Fruit fly (Drosophila melanogaster) whole organism, embryonic: ENCODE data around the gene CG12279.

Experiments
- ATbp ChIP-seq: fragments of 200-800 bp; sonication (Bioruptor generic); optimal IDR thresholded peaks from 2 replicates; lab custom pipeline; 2017; ENCODE audit warnings: missing biosample characterization, mild to moderate bottlenecking, missing genetic modification characterization, missing genetic modification reagents
- CG10979 ChIP-seq: fragments of 200-800 bp; sonication (Bioruptor generic); optimal IDR thresholded peaks from 2 replicates; lab custom pipeline; 2018; ENCODE audit warnings: missing biosample characterization, mild to moderate bottlenecking, missing genetic modification characterization, moderate library complexity
- CG11560 ChIP-seq: fragments of 200-800 bp; sonication (Bioruptor generic); IDR thresholded peaks from 3 replicates; pipeline ENCODE4 v1.3.6; 2022; ENCODE audit warnings: missing biosample characterization, missing genetic modification characterization
- CG15479 ChIP-seq: fragments of 200-800 bp; sonication (Bioruptor generic); optimal IDR thresholded peaks from 3 replicates; lab custom pipeline; 2019; ENCODE audit warnings: missing biosample characterization, mild to moderate bottlenecking, missing genetic modification characterization, moderate library complexity
- CG1647 ChIP-seq: fragments of 200-800 bp; sonication (Bioruptor generic); optimal IDR thresholded peaks from 3 replicates; lab custom pipeline; 2016; ENCODE audit warnings: missing biosample characterization, missing genetic modification characterization
- CG16779 ChIP-seq: fragments of 200-800 bp; sonication (Bioruptor generic); IDR thresholded peaks from 2 replicates; pipeline ENCODE4 v1.3.6; 2022; ENCODE audit warnings: missing biosample characterization, missing genetic modification characterization
- CG1792 ChIP-seq: fragments of 200-800 bp; sonication (Bioruptor generic); optimal IDR thresholded peaks from 2 replicates; lab custom pipeline; 2016; ENCODE audit warnings: missing biosample characterization, missing genetic modification characterization
- CG1832 ChIP-seq: fragments of 200-800 bp; sonication (Bioruptor generic); optimal IDR thresholded peaks from 2 replicates; lab custom pipeline; 2017; ENCODE audit warnings: missing biosample characterization, mild to moderate bottlenecking, missing genetic modification characterization, inconsistent platforms
- CG30431 ChIP-seq: fragments of 200-800 bp; sonication (Bioruptor generic); optimal IDR thresholded peaks from 2 replicates; lab custom pipeline; 2017; ENCODE audit warnings: missing biosample characterization, missing genetic modification characterization
- CG31365 ChIP-seq: fragments of 200-800 bp; sonication (Bioruptor generic); optimal IDR thresholded peaks from 2 replicates; lab custom pipeline; 2018; ENCODE audit warnings: missing biosample characterization, mild to moderate bottlenecking, missing genetic modification characterization
- CG33213 ChIP-seq: fragments of 200-800 bp; sonication (Bioruptor generic); optimal IDR thresholded peaks from 3 replicates; lab custom pipeline; 2016; ENCODE audit warnings: missing biosample characterization, missing genetic modification characterization
- CG6765 ChIP-seq: fragments of 200-800 bp; sonication (Bioruptor generic); optimal IDR thresholded peaks from 3 replicates; lab custom pipeline; 2017; ENCODE audit warnings: missing biosample characterization, mild to moderate bottlenecking, missing genetic modification characterization
- CG6791 ChIP-seq: fragments of 200-800 bp; sonication (Bioruptor generic); IDR thresholded peaks from 3 replicates; pipeline ENCODE4 v1.3.6; 2022; ENCODE audit warnings: missing biosample characterization, missing genetic modification characterization; ENCODE audit not compliant: partially characterized antibody
- CG7556 ChIP-seq: fragments of 200-800 bp; sonication (Bioruptor generic); optimal IDR thresholded peaks from 2 replicates; lab custom pipeline; 2017; ENCODE audit warnings: missing biosample characterization, mild to moderate bottlenecking, missing genetic modification characterization
- CG8478 ChIP-seq: fragments of >200 bp; optimal IDR thresholded peaks from 2 replicates; lab custom pipeline; 2018
- CG9609 ChIP-seq: fragments of 200-800 bp; sonication (Bioruptor generic); optimal IDR thresholded peaks from 3 replicates; lab custom pipeline; 2016; ENCODE audit warnings: missing biosample characterization, missing genetic modification characterization
- CG9727 ChIP-seq: fragments of 200-800 bp; sonication (Bioruptor generic); optimal IDR thresholded peaks from 3 replicates; lab custom pipeline; 2017; ENCODE audit warnings: missing biosample characterization, mild to moderate bottlenecking, missing genetic modification characterization
- Deaf1 ChIP-seq: fragments of 200-800 bp; optimal IDR thresholded peaks from 3 replicates; lab custom pipeline; 2019; ENCODE audit warnings: missing biosample characterization, mild to moderate bottlenecking, missing genetic modification characterization, moderate library complexity
- Dfd ChIP-seq, 2 experiments: fragments of >200 bp; optimal IDR thresholded peaks; 2 replicates each; lab custom pipeline; 2017; ENCODE audit warnings: missing biosample characterization in 2 of 2, missing genetic modification characterization in 2 of 2
- Elba2 ChIP-seq: fragments of 200-800 bp; sonication (Bioruptor generic); optimal IDR thresholded peaks from 3 replicates; lab custom pipeline; 2016; ENCODE audit warnings: missing biosample characterization, missing genetic modification characterization
- GATAe ChIP-seq: fragments of 200-800 bp; sonication (Bioruptor generic); conservative IDR thresholded peaks from 2 replicates; pipeline ENCODE4 v1.3.6; 2022; ENCODE audit warnings: missing biosample characterization, missing genetic modification characterization
- Hr39 ChIP-seq: fragments of >200 bp; optimal IDR thresholded peaks from 2 replicates; lab custom pipeline; 2017
- Lpt ChIP-seq: fragments of >200 bp; optimal IDR thresholded peaks from 2 replicates; lab custom pipeline; 2018; ENCODE audit warnings: missing biosample characterization, missing genetic modification characterization
- MBD-R2 ChIP-seq: fragments of 200-800 bp; sonication (Bioruptor generic); IDR thresholded peaks from 2 replicates; pipeline ENCODE4 v1.3.6; 2022; ENCODE audit warnings: missing biosample characterization, missing genetic modification characterization
- NFAT ChIP-seq: fragments of 200-800 bp; sonication (Bioruptor generic); IDR thresholded peaks from 2 replicates; pipeline ENCODE4 v1.3.6; 2022; ENCODE audit warnings: missing biosample characterization, missing genetic modification characterization
- Nf-YA ChIP-seq: fragments of 200-800 bp; sonication (Bioruptor generic); IDR thresholded peaks from 2 replicates; pipeline ENCODE4 v1.3.6; 2022; ENCODE audit warnings: missing biosample characterization, missing genetic modification characterization
- PHDP ChIP-seq: fragments of 200-800 bp; sonication (Bioruptor generic); optimal IDR thresholded peaks from 3 replicates; lab custom pipeline; 2018; ENCODE audit warnings: missing biosample characterization, mild to moderate bottlenecking, missing genetic modification characterization, moderate library complexity
- Pdp1 ChIP-seq, 2 experiments: fragments of 200-800 bp; sonication (Bioruptor generic); optimal IDR thresholded peaks; 3 replicates each; lab custom pipeline; 2016; ENCODE audit warnings: missing biosample characterization in 2 of 2, missing genetic modification characterization in 2 of 2, mild to moderate bottlenecking in 1 of 2, moderate library complexity in 1 of 2
- Rx ChIP-seq: fragments of 200-800 bp; sonication (Bioruptor generic); IDR thresholded peaks from 2 replicates; pipeline ENCODE4 v1.3.6; 2022; ENCODE audit warnings: missing biosample characterization, missing genetic modification characterization
- TFAM ChIP-seq: fragments of 200-800 bp; sonication (Bioruptor generic); optimal IDR thresholded peaks from 2 replicates; lab custom pipeline; 2017; ENCODE audit warnings: missing biosample characterization, missing genetic modification characterization, inconsistent platforms
- Xbp1 ChIP-seq: fragments of 200-800 bp; sonication (Bioruptor generic); optimal IDR thresholded peaks from 3 replicates; lab custom pipeline; 2016; ENCODE audit warnings: missing biosample characterization, mild to moderate bottlenecking, missing genetic modification characterization
- al ChIP-seq: fragments of 200-800 bp; sonication (Bioruptor generic); IDR thresholded peaks from 2 replicates; pipeline ENCODE4 v1.3.6; 2022; ENCODE audit warnings: missing biosample characterization, missing genetic modification characterization
- bcd ChIP-seq: fragments of 200-800 bp; sonication (Bioruptor generic); optimal IDR thresholded peaks from 2 replicates; lab custom pipeline; 2017; ENCODE audit warnings: missing biosample characterization, mild to moderate bottlenecking, missing genetic modification characterization
- chinmo ChIP-seq: fragments of 200-800 bp; sonication (Bioruptor generic); IDR thresholded peaks from 4 replicates; pipeline ENCODE4 v1.3.6; 2022; ENCODE audit warnings: missing biosample characterization, missing genetic modification characterization; ENCODE audit not compliant: partially characterized antibody
- ci ChIP-seq: fragments of 200-800 bp; sonication (Bioruptor generic); IDR thresholded peaks from 3 replicates; pipeline ENCODE4 v1.3.6; 2022; ENCODE audit warnings: missing biosample characterization, missing genetic modification characterization
- dan ChIP-seq: fragments of 200-800 bp; sonication (Bioruptor generic); IDR thresholded peaks from 2 replicates; pipeline ENCODE4 v1.3.6; 2022; ENCODE audit warnings: missing biosample characterization, missing genetic modification characterization
- hkb ChIP-seq, 2 experiments: fragments of 200-800 bp in 1 of 2; fragments of >200 bp in 1 of 2; sonication (Bioruptor generic) in 1 of 2; IDR thresholded peaks in 1 of 2; optimal IDR thresholded peaks in 1 of 2; 2 replicates each; pipeline versions ENCODE4 v1.3.6 to Lab custom; 2017 to 2022; ENCODE audit warnings: missing biosample characterization in 1 of 2, missing genetic modification characterization in 1 of 2
- insv ChIP-seq, 2 experiments: fragments of 200-800 bp; sonication (Bioruptor generic); optimal IDR thresholded peaks; 3 replicates each; lab custom pipeline; 2016 to 2018; ENCODE audit warnings: missing biosample characterization in 2 of 2, missing genetic modification characterization in 2 of 2
- jing ChIP-seq: fragments of 200-800 bp; sonication (Bioruptor generic); optimal IDR thresholded peaks from 2 replicates; lab custom pipeline; 2018; ENCODE audit warnings: missing biosample characterization, mild to moderate bottlenecking, missing genetic modification characterization
- klu ChIP-seq: fragments of 200-800 bp; sonication (Bioruptor generic); IDR thresholded peaks from 2 replicates; pipeline ENCODE4 v1.3.6; 2022; ENCODE audit warnings: missing biosample characterization, missing genetic modification characterization
- lbe ChIP-seq: fragments of 200-800 bp; sonication (Bioruptor generic); optimal IDR thresholded peaks from 2 replicates; lab custom pipeline; 2016; ENCODE audit warnings: missing biosample characterization, mild to moderate bottlenecking, missing genetic modification characterization
- lola ChIP-seq, 3 experiments: fragments of >200 bp in 2 of 3; fragments of 200-800 bp in 1 of 3; sonication (Bioruptor generic) in 1 of 3; optimal IDR thresholded peaks; 2 replicates each; lab custom pipeline; 2017 to 2019; ENCODE audit warnings: missing biosample characterization in 3 of 3, missing genetic modification characterization in 3 of 3, mild to moderate bottlenecking in 1 of 3, moderate library complexity in 1 of 3
- pum ChIP-seq: fragments of 200-800 bp; sonication (Bioruptor generic); optimal IDR thresholded peaks from 2 replicates; lab custom pipeline; 2016; ENCODE audit warnings: missing biosample characterization, missing genetic modification characterization
- pzg ChIP-seq: fragments of 200-800 bp; sonication (Bioruptor generic); optimal IDR thresholded peaks from 3 replicates; lab custom pipeline; 2018; ENCODE audit warnings: missing biosample characterization, mild to moderate bottlenecking, missing genetic modification characterization, moderate library complexity
- sd ChIP-seq: fragments of 200-800 bp; sonication (Bioruptor generic); optimal IDR thresholded peaks from 3 replicates; lab custom pipeline; 2018; ENCODE audit warnings: missing biosample characterization, mild to moderate bottlenecking, missing genetic modification characterization, moderate library complexity
- sens ChIP-seq: fragments of 200-800 bp; sonication (Bioruptor generic); peaks from one replicate; lab custom pipeline; 2016; ENCODE audit warnings: missing biosample characterization, missing genetic modification characterization
- ssp ChIP-seq: fragments of 200-800 bp; sonication (Bioruptor generic); IDR thresholded peaks from 2 replicates; pipeline ENCODE4 v1.3.6; 2022; ENCODE audit warnings: missing biosample characterization, missing genetic modification characterization
- sug ChIP-seq: fragments of 200-800 bp; optimal IDR thresholded peaks from 2 replicates; lab custom pipeline; 2019; ENCODE audit warnings: missing biosample characterization, mild to moderate bottlenecking, missing genetic modification characterization, moderate library complexity
- tin ChIP-seq: fragments of 200-800 bp; sonication (Bioruptor generic); optimal IDR thresholded peaks from 3 replicates; lab custom pipeline; 2016; ENCODE audit warnings: missing biosample characterization, missing genetic modification characterization
- zf30C ChIP-seq: fragments of 200-800 bp; sonication (Bioruptor generic); optimal IDR thresholded peaks from 3 replicates; lab custom pipeline; 2018; ENCODE audit warnings: missing biosample characterization, mild to moderate bottlenecking, missing genetic modification characterization

Gene CG12279

DNA sequence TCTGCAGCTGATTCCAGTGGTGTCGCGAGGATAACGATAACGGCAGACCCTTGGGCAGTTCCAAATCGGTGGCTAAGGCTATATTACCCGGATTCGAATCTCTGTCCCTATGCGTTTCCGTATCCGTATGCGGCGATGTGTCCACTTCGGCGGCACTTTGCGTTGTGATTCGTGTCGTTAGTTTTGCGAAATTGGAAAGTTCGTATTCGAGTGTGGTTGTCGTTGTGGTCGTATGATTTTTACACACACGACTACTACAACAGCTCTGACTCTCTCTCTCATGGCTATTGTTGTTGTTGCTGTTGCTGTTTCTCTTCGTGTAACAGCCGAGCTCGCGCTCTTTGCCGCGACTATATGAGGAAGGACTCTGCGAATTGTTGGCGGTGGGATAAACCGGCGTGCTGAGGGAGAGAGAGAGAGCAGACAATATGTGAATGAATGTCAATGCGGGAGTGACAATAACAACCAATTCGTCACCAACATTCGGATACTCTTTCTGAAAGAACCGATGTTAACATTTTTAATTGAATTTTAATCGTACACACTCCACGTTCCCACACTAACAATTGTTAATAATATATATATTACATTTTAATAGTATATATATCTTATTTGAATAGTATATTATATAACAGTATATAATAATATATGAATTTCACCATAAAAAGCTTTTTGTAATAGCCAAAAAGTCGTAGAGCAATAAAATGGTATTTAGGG is 14.9 kb downstream of the CG12279 start (continued):
- TF ChIP-seq Dfd (GFP tag; optimal IDR thresholded peaks at IDR 0.05; lab: Kevin White, UChicago) (no peak), CG9609 (GFP tag; lab: Kevin White, UChicago) (no peak), Rx (GFP tag; lab: Robert Waterston, UW) (no peak), tin (GFP tag; lab: Kevin White, UChicago) (no peak), CG16779 (GFP tag; lab: Robert Waterston, UW) (no peak), CG1832 (no peak), sd (peak; percentile 38), CG15479 (GFP tag; lab: Kevin White, UChicago) (peak; percentile 80), pum (GFP tag; lab: Kevin White, UChicago) (no peak), Deaf1 (tag; lab: Kevin White, UChicago) (peak; percentile 99), chinmo (GFP tag; lab: Robert Waterston, UW) (0 out of 4 replicates have a peak, but pooled peaks have one; percentile 79), jing (no peak), CG7556 (GFP tag; lab: Kevin White, UChicago) (peak; percentile 50), ci (GFP tag; lab: Robert Waterston, UW) (no peak), pzg (GFP tag; lab: Kevin White, UChicago) (no peak), lbe (peak; percentile 60), dan (no peak), PHDP (tag; lab: Kevin White, UChicago) (peak; percentile 35), CG6791 (GFP tag; lab: Robert Waterston, UW) (no peak), CG11560 (tag; lab: Robert Waterston, UW) (no peak), zf30C (no peak), Hr39 (lab: Kevin White, UChicago) (no peak), CG9727 (GFP tag; lab: Kevin White, UChicago) (peak; percentile 32), GATAe (GFP tag; lab: Robert Waterston, UW) (no peak), CG1792 (GFP tag; lab: Kevin White, UChicago) (no peak), sug (tag; lab: Kevin White, UChicago) (no peak), ATbp (peak; percentile 9), CG6765 (GFP tag; lab: Kevin White, UChicago) (peak; percentile 11), klu (GFP tag; lab: Robert Waterston, UW) (no peak), MBD-R2 (GFP tag; lab: Robert Waterston, UW) (no peak), Pdp1 (GFP tag; optimal IDR thresholded peaks at IDR 0.05; lab: Kevin White, UChicago) (peak in 1 of 2 experiments; percentile 18), Lpt (GFP tag; lab: Kevin White, UChicago) (no peak), NFAT (GFP tag; lab: Robert Waterston, UW) (peak; percentile 30; the same call in 1 of the 2 replicates), insv (GFP tag; optimal IDR thresholded peaks at IDR 0.05; lab: Kevin White, UChicago) (no peak), Elba2 (GFP tag; lab: Kevin White, UChicago) (no peak), bcd (GFP tag; lab: Kevin White, UChicago) (peak; percentile 29), CG10979 (tag; lab: Kevin White, UChicago) (peak; percentile 36), Nf-YA (no peak), TFAM (no peak), hkb (optimal IDR thresholded peaks at IDR 0.05; lab: Kevin White, UChicago) (no peak), hkb (GFP tag; IDR thresholded peaks at IDR 0.05; lab: Robert Waterston, UW) (0 out of 2 replicates have a peak, but pooled peaks have one; percentile 15), al (GFP tag; lab: Robert Waterston, UW) (no peak), Xbp1 (no peak), CG1647 (GFP tag; lab: Kevin White, UChicago) (no peak), sens (no peak), CG31365 (tag; lab: Kevin White, UChicago) (no peak), CG8478 (lab: Kevin White, UChicago) (no peak), ssp (GFP tag; lab: Robert Waterston, UW) (no peak), lola (GFP tag; optimal IDR thresholded peaks at IDR 0.05; lab: Kevin White, UChicago) (peak in 1 of 3 experiments; percentile 12), CG30431 (GFP tag; lab: Kevin White, UChicago) (no peak), CG33213 (GFP tag; lab: Kevin White, UChicago) (no peak)
